Fruit fly (Drosophila melanogaster) S2 (cell line): ENCODE data around the gene CG12483.

Experiments
- CG8478 ChIP-seq: fragments of >200 bp; optimal IDR thresholded peaks from 2 replicates; lab custom pipeline; 2018
- CTCF ChIP-seq, 2 experiments: fragments of >200 bp; optimal IDR thresholded peaks; 2 replicates each; lab custom pipeline; 2018

dm6 chr3L:133806-134325 lies 35.7 kb upstream of the CG12483 start:
- TF ChIP-seq CG8478 (lab: Kevin White, UChicago) = no peak
- TF ChIP-seq CTCF (optimal IDR thresholded peaks at IDR 0.05; lab: Kevin White, UChicago) = no peak
